Fruit fly (Drosophila melanogaster): ENCODE data around the gene CG44475.

DNA sequence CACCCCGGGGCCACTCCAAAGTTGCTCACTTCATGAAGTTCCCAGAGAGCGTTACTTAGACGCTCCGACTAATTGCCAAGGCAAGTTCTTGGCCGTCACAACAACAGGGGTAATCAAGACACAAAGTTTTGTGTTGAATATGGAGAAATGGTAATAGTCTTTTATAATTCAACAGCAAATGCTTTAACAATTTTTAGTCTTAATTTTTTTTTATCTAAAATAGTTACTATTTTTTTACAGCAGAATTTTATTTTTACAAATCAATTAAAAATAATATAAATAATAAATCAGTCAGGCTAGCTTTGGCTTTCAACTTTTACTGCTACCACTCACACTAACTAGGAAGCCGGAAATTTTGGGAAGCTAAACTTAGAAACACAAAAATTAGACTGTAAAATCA is 30.7 kb downstream of the CG44475 start, which contains the start of gene CG13243:
- no peak for TF ChIP-seq D1 (tag; optimal IDR thresholded peaks at IDR 0.05)
- no peak for TF ChIP-seq CG14655 (GFP tag; optimal IDR thresholded peaks at IDR 0.05)
- TF ChIP-seq CG15710 (tag; optimal IDR thresholded peaks at IDR 0.05): no peak
- TF ChIP-seq Snoo (tag; optimal IDR thresholded peaks at IDR 0.05): no peak
- TF ChIP-seq CG12605 (GFP tag; IDR thresholded peaks at IDR 0.05): no peak
- no peak for TF ChIP-seq CG32121 (GFP tag; IDR thresholded peaks at IDR 0.05)
- no peak for TF ChIP-seq EcR (GFP tag; optimal IDR thresholded peaks at IDR 0.05)
- TF ChIP-seq Pif1B (GFP tag; optimal IDR thresholded peaks at IDR 0.05): no peak
- no peak for TF ChIP-seq CG34367 (tag; optimal IDR thresholded peaks at IDR 0.05)

Data from whole organism, pupa.